Worm (Caenorhabditis elegans) whole organism, midembryonic: Measurements from ENCODE around the gene med-1.
A peak's percentile ranks its signal among the peaks of the same experiment; 100 is the strongest.

ENCODE experiments used
- T22C8.4 ChIP-seq: fragments of 200-800 bp; sonication (Bioruptor generic); IDR thresholded peaks from 2 replicates; pipeline ENCODE4 v1.3.6; 2022; ENCODE audit warnings: missing genetic modification characterization, missing compliant biosample characterization
- cog-1 ChIP-seq: sonication (generic microtip); optimal IDR thresholded peaks from 2 replicates; lab custom pipeline; 2016; ENCODE audit warnings: missing genetic modification characterization, missing compliant biosample characterization
- flt-1 ChIP-seq: fragments of 200-800 bp; sonication (Bioruptor generic); IDR thresholded peaks from 2 replicates; pipeline ENCODE4 v1.3.6; 2022; ENCODE audit warnings: missing genetic modification characterization, missing compliant biosample characterization
- klf-2 ChIP-seq: fragments of 200-800 bp; sonication (Bioruptor generic); conservative IDR thresholded peaks from 2 replicates; pipeline ENCODE4 v1.3.6; 2022; ENCODE audit warnings: missing genetic modification reagents, missing genetic modification characterization, missing compliant biosample characterization
- med-1 ChIP-seq: sonication (generic microtip); optimal IDR thresholded peaks from 2 replicates; lab custom pipeline; 2017; ENCODE audit warnings: missing genetic modification characterization, mild to moderate bottlenecking, missing compliant biosample characterization, antibody characterized with exemption, missing genetic modification reagents; ENCODE audit not compliant: insufficient read depth
- ref-1 ChIP-seq: fragments of 200-800 bp; sonication (Bioruptor generic); conservative IDR thresholded peaks from 2 replicates; pipeline ENCODE4 v1.3.6; 2022; ENCODE audit warnings: missing genetic modification reagents, missing genetic modification characterization, missing compliant biosample characterization
- tab-1 ChIP-seq: fragments of 200-800 bp; sonication (Bioruptor generic); IDR thresholded peaks from 2 replicates; pipeline ENCODE4 v1.3.6; 2022; ENCODE audit warnings: missing genetic modification characterization, missing compliant biosample characterization
- ztf-23 ChIP-seq: fragments of 200-800 bp; sonication (Bioruptor generic); IDR thresholded peaks from 2 replicates; pipeline ENCODE4 v1.3.6; 2022; ENCODE audit warnings: missing genetic modification reagents, missing genetic modification characterization, missing compliant biosample characterization
- ztf-29 ChIP-seq: fragments of 200-800 bp; sonication (Bioruptor generic); IDR thresholded peaks from 2 replicates; pipeline ENCODE4 v1.3.6; 2022; ENCODE audit warnings: missing genetic modification reagents, missing genetic modification characterization, missing compliant biosample characterization

med-1 gene

DNA sequence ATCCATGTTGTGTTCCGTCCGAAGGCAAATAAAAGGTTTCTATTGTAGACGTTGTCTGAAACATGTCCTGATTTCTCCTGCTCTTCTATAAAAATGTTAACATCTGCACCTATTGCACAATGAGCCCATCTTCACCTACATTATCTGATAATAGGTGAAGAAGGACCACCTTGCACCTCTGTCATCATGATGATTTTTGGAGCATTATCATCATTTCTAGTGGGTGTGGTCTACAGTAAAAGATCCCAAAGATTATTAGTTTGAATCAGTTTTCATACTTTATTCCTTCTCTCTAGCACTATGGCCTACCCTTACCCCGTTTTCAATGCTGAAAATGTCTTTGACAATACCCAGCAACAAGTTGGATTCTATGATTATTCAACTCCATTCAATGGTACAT is at the start of gene med-1:
TSS of gene med-1 (plus strand) at position 301 of the 400 bp plus-strand sequence.
- TF ChIP-seq cog-1 (tag; lab: Kevin White, UChicago), result no peak
- no peak for TF ChIP-seq T22C8.4 (GFP tag; lab: Robert Waterston, UW)
- TF ChIP-seq klf-2 (GFP tag; lab: Robert Waterston, UW), result no peak
- TF ChIP-seq ref-1 (GFP tag; lab: Robert Waterston, UW), result no peak
- no peak for TF ChIP-seq med-1 (GFP tag; lab: Kevin White, UChicago)
- TF ChIP-seq ztf-23 (GFP tag; lab: Robert Waterston, UW), result no peak
- no peak for TF ChIP-seq flt-1 (GFP tag; lab: Robert Waterston, UW)
- TF ChIP-seq ztf-29 (GFP tag; lab: Robert Waterston, UW), result no peak
- TF ChIP-seq tab-1, result no peak

DNA sequence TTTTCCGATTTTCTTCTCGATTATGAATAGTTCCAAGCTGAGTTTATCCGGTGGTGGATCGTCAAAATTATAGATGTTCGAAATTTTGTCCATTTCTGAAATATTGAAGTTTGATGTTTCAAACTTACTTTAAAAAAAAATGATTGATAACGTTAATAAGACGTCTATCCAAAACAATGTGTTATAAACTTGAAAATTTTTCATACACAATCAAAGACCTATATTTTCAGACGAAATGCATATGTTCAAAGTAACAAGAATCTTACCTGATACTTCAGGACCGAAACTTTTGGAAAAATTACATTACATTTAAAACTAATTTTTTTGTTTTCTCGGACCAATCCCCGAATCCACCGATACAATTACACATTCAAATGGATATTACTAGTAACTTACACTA is 39.0 kb upstream of the med-1 start, which contains the start of gene nekl-3:
TSS of gene nekl-3 (minus strand) at position 101 of the 400 bp plus-strand sequence.
- TF ChIP-seq cog-1 (tag; lab: Kevin White, UChicago) (no peak), ztf-23 (GFP tag; lab: Robert Waterston, UW) (no peak), ref-1 (GFP tag; lab: Robert Waterston, UW) (no peak), T22C8.4 (GFP tag; lab: Robert Waterston, UW) (no peak), ztf-29 (GFP tag; lab: Robert Waterston, UW) (no peak), flt-1 (GFP tag; lab: Robert Waterston, UW) (no peak), klf-2 (GFP tag; lab: Robert Waterston, UW) (no peak), tab-1 (no peak), med-1 (GFP tag; lab: Kevin White, UChicago) (no peak)

DNA sequence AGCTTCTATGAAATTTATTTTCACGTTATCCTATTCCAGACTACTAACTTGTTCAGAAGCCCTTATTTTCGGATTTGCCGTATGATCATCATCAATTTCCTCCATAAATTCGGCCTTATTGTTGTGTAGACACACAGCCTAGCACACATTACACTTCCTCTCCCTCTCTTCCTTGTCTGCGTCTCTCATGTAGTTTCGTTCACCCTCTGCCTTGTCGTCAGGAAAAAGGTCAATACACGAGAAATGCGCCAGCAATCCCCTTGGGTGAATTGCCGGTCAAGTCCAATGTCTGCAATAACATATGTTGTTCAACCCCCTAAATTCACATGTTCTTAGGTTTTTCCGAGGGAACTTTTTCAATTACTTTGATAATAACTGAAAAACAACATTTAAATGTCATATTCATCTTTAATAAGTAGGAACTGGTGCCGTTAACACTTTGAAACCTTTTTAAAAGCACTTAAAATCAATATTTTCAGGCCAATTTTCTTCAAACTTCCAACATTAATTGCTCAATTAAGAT is 36.6 kb upstream of the med-1 start, which contains the start of gene F17E5.2:
TSS of gene F17E5.2 (plus strand) at position 473 of the 523 bp plus-strand sequence.
- TF ChIP-seq cog-1 (tag; lab: Kevin White, UChicago) (peak; percentile 94), tab-1 (no peak), ztf-23 (GFP tag; lab: Robert Waterston, UW) (no peak; the same call in none of the 2 replicates)

DNA sequence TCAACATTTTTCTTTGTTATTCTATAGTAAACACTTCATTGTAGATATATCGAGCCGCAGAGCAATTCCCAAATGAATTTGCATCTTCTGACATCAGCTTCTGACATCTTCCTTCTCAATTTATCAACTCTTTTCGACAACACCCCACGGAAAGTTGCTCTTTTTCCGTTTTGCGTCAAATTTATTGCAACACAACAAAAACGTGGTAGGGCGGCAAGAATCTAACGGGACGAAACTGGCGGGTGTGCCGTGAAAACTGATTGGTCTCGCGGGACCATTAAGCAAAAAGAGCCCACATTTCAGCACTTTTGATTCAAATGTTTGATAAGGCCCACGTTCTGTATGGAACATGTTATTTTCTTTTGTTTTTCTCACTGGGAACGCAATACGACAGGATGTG is 25.7 kb upstream of the med-1 start:
- TF ChIP-seq tab-1 (no peak), flt-1 (GFP tag; lab: Robert Waterston, UW) (no peak)

DNA sequence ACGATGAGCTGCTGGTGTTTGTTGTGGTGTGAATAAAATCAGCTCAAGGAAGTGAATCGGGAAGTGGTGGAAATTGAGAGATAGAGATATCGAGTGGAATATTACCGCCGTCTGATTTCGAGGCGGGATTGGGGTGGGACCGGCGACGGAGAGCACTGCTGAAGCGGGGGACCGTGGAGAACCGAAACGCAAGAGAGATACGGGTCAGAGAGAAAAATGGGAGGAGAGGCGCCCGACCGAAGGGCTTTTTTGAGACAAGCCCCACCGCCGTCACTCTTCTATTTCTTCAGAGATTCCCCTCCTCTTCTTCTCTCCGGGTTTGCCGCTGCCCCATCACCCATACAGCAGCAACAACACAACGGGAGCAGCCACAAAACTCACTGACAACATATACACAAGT is 24.4 kb upstream of the med-1 start:
- TF ChIP-seq med-1 (GFP tag; lab: Kevin White, UChicago) (no peak), ztf-29 (GFP tag; lab: Robert Waterston, UW) (no peak), klf-2 (GFP tag; lab: Robert Waterston, UW) (no peak), tab-1 (no peak), T22C8.4 (GFP tag; lab: Robert Waterston, UW) (no peak), ztf-23 (GFP tag; lab: Robert Waterston, UW) (no peak), cog-1 (tag; lab: Kevin White, UChicago) (no peak), flt-1 (GFP tag; lab: Robert Waterston, UW) (no peak), ref-1 (GFP tag; lab: Robert Waterston, UW) (no peak)

DNA sequence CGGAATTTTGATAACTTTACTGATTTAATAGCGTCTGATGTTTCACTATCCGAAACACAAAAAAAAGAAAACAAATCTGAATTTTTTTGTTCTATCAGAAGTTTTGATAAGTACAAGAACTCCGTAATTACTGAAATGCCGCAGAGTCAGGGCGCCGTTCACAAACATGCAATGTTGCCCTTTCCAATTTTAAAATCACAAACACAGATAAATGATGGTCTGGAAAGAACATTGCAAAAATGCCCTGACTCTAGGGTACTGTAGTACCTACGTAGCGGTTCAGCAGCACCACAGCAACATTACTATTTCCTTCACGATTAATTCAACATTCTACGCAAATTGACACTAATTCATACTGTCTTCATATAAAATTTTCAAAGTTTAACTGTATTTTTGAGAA is 23.8 kb upstream of the med-1 start:
- no peak for TF ChIP-seq tab-1
- TF ChIP-seq klf-2 (GFP tag; lab: Robert Waterston, UW), result no peak
- no peak for TF ChIP-seq ztf-23 (GFP tag; lab: Robert Waterston, UW)
- no peak for TF ChIP-seq cog-1 (tag; lab: Kevin White, UChicago)
- no peak for TF ChIP-seq flt-1 (GFP tag; lab: Robert Waterston, UW)
- no peak for TF ChIP-seq med-1 (GFP tag; lab: Kevin White, UChicago)
- TF ChIP-seq T22C8.4 (GFP tag; lab: Robert Waterston, UW), result no peak
- no peak for TF ChIP-seq ref-1 (GFP tag; lab: Robert Waterston, UW)
- no peak for TF ChIP-seq ztf-29 (GFP tag; lab: Robert Waterston, UW)

DNA sequence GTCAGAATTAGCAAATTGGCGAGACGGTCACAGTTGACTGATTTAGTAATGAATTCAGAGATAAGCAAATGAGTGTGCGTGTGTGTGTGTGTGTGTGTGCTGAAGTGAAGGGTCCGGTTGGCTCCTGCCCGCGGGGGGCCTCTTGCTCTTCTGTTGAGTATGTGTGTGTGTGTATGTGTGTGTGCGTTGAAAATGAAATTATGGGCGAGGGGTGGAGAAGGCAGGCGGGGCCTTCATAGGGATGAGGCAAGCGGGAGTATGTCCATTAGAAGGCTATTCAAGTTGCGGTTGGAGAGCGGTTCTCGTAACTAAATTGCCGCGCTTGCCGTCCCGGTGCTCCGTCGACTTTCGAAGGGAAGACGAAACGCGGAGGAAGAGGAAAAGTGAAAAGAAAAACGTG is 23.1 kb upstream of the med-1 start:
- TF ChIP-seq T22C8.4 (GFP tag; lab: Robert Waterston, UW), result no peak
- TF ChIP-seq med-1 (GFP tag; lab: Kevin White, UChicago), result no peak
- no peak for TF ChIP-seq flt-1 (GFP tag; lab: Robert Waterston, UW)
- no peak for TF ChIP-seq ref-1 (GFP tag; lab: Robert Waterston, UW)
- no peak for TF ChIP-seq cog-1 (tag; lab: Kevin White, UChicago)
- no peak for TF ChIP-seq klf-2 (GFP tag; lab: Robert Waterston, UW)
- no peak for TF ChIP-seq ztf-29 (GFP tag; lab: Robert Waterston, UW)
- TF ChIP-seq tab-1, result peak; percentile 63
- 0 out of 2 replicates have a peak, but pooled peaks have one; percentile 34 for TF ChIP-seq ztf-23 (GFP tag; lab: Robert Waterston, UW)

DNA sequence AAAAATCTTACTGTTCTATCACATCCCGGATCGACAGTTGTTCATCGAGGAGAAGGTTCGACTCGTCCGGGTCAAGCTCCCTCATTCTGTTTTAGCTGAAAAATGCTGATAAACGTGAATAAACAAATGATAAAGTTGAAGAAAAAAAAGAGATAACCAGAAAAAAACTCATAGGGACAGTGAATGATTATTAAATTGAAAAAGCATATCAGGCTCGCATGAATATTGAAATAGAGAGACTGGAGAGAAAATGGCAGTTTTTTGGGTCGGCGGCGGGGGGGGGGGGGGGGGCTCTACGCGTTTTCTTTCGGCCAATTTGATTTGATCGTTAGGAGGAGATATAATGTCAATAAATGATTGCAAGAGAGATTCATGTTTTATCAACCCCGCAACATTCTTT is 16.5 kb upstream of the med-1 start, which contains the start of gene lin-2:
TSS of gene lin-2 (minus strand) at position 101 of the 400 bp plus-strand sequence.
- TF ChIP-seq klf-2 (GFP tag; lab: Robert Waterston, UW) (no peak), T22C8.4 (GFP tag; lab: Robert Waterston, UW) (no peak)

DNA sequence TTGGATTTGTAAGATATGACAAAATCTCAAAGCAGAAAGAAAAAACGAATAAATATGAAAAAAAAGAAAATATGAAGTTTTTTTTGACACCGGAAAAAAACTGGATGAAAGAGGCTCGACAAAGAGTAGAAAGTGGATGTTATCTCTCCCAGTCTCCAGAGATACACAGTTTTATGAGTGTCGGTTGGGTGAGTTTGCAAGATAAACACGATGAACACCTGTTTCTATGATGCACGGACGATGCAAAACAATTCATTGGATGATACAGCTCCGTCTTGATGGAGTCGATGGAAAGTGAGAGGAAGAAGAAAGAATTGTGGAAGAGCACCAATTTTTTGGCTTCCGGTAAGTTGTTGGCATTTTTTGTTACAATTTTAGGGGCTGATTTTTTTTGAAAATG is 14.6 kb upstream of the med-1 start:
- TF ChIP-seq cog-1 (tag; lab: Kevin White, UChicago), result no peak
- no peak for TF ChIP-seq ztf-29 (GFP tag; lab: Robert Waterston, UW)
- no peak for TF ChIP-seq tab-1
- no peak for TF ChIP-seq med-1 (GFP tag; lab: Kevin White, UChicago)

DNA sequence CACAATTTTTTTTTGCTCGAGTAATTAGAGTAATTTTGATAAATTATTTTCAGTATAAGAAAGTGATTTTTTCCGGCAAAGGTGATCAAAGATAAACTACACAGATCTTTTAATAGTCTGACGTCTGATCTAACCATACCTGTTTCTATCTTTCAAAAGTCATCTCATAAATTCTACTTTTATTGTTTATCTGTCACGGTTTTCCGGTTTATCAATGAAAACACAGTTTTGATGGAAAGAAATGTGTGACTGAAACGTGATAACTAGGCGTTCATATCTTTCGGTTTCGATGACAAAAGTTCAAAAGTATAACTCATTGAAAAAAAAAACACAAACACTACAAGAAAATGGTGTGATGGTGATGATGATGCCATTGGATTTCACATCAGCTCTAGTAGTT is 7.8 kb upstream of the med-1 start:
- TF ChIP-seq tab-1, result no peak
